Fruit fly (Drosophila melanogaster) whole organism, embryonic: ENCODE measurements around the gene ea.

ENCODE experiments used
- Ada2b ChIP-seq: fragments of 200-800 bp; sonication (Bioruptor generic); IDR thresholded peaks from 2 replicates; pipeline ENCODE4 v1.3.6; 2022; ENCODE audit warnings: missing biosample characterization, missing genetic modification characterization
- BEAF-32 ChIP-seq: fragments of 200-800 bp; sonication (Bioruptor generic); optimal IDR thresholded peaks from 3 replicates; lab custom pipeline; 2017; ENCODE audit warnings: missing biosample characterization, missing genetic modification characterization, mild to moderate bottlenecking, moderate library complexity, missing genetic modification reagents
- Bdp1 ChIP-seq: fragments of 200-800 bp; sonication (Bioruptor generic); optimal IDR thresholded peaks from 3 replicates; lab custom pipeline; 2016; ENCODE audit warnings: missing biosample characterization, missing genetic modification characterization
- CG10274 ChIP-seq: fragments of 200-800 bp; sonication (Bioruptor generic); optimal IDR thresholded peaks from 3 replicates; lab custom pipeline; 2017; ENCODE audit warnings: missing biosample characterization, mild to moderate bottlenecking, missing genetic modification characterization
- CG10959 ChIP-seq: fragments of 200-800 bp; sonication (Bioruptor generic); IDR thresholded peaks from 2 replicates; pipeline ENCODE4 v1.3.6; 2022; ENCODE audit warnings: missing biosample characterization, missing genetic modification characterization
- CG10979 ChIP-seq: fragments of 200-800 bp; sonication (Bioruptor generic); optimal IDR thresholded peaks from 2 replicates; lab custom pipeline; 2018; ENCODE audit warnings: missing biosample characterization, mild to moderate bottlenecking, missing genetic modification characterization, moderate library complexity
- CG11093 ChIP-seq: fragments of 200-800 bp; sonication (Bioruptor generic); IDR thresholded peaks from 3 replicates; pipeline ENCODE4 v1.3.6; 2022; ENCODE audit warnings: missing biosample characterization, missing genetic modification characterization
- CG11723 ChIP-seq: fragments of 200-800 bp; sonication (Bioruptor generic); optimal IDR thresholded peaks from 2 replicates; lab custom pipeline; 2017; ENCODE audit warnings: missing biosample characterization, mild to moderate bottlenecking, missing genetic modification characterization
- CG17186 ChIP-seq: fragments of 200-800 bp; sonication (Bioruptor generic); optimal IDR thresholded peaks from 3 replicates; lab custom pipeline; 2017; ENCODE audit warnings: missing biosample characterization, missing genetic modification reagents, missing genetic modification characterization
- CG4617 ChIP-seq: fragments of 200-800 bp; sonication (Bioruptor generic); optimal IDR thresholded peaks from 3 replicates; lab custom pipeline; 2016; ENCODE audit warnings: missing biosample characterization, missing genetic modification characterization, borderline replicate concordance
- CG7987 ChIP-seq: fragments of 200-800 bp; sonication (Bioruptor generic); optimal IDR thresholded peaks from 2 replicates; lab custom pipeline; 2018; ENCODE audit warnings: missing biosample characterization, mild to moderate bottlenecking, missing genetic modification characterization, moderate library complexity
- CG8089 ChIP-seq: fragments of 200-800 bp; sonication (Bioruptor generic); optimal IDR thresholded peaks from 3 replicates; lab custom pipeline; 2016; ENCODE audit warnings: missing biosample characterization, missing genetic modification characterization
- CG8359 ChIP-seq: fragments of 200-800 bp; sonication (Bioruptor generic); optimal IDR thresholded peaks from 2 replicates; lab custom pipeline; 2017; ENCODE audit warnings: missing biosample characterization, mild to moderate bottlenecking, missing genetic modification characterization, borderline replicate concordance
- CG9797 ChIP-seq: fragments of 200-800 bp; sonication (Bioruptor generic); optimal IDR thresholded peaks from 3 replicates; lab custom pipeline; 2018; ENCODE audit warnings: missing biosample characterization, mild to moderate bottlenecking, missing genetic modification characterization
- CG9876 ChIP-seq: fragments of 200-800 bp; sonication (Bioruptor generic); optimal IDR thresholded peaks from 2 replicates; lab custom pipeline; 2016; ENCODE audit warnings: missing biosample characterization, missing genetic modification characterization
- Chrac-16 ChIP-seq: fragments of 200-800 bp; sonication (Bioruptor generic); optimal IDR thresholded peaks from 3 replicates; lab custom pipeline; 2016; ENCODE audit warnings: missing biosample characterization, missing genetic modification characterization
- Dll ChIP-seq: fragments of 200-800 bp; sonication (Bioruptor generic); IDR thresholded peaks from 4 replicates; pipeline ENCODE4 v1.3.6; 2022; ENCODE audit warnings: missing biosample characterization, missing genetic modification characterization; ENCODE audit not compliant: partially characterized antibody
- Drgx ChIP-seq: fragments of 200-800 bp; sonication (Bioruptor generic); IDR thresholded peaks from 2 replicates; pipeline ENCODE4 v1.3.6; 2022; ENCODE audit warnings: missing biosample characterization, missing genetic modification characterization
- Fer1 ChIP-seq: fragments of 200-800 bp; sonication (Bioruptor generic); optimal IDR thresholded peaks from 2 replicates; lab custom pipeline; 2017; ENCODE audit warnings: missing biosample characterization, mild to moderate bottlenecking, missing genetic modification characterization
- Fer3 ChIP-seq: fragments of 200-800 bp; sonication (Bioruptor generic); optimal IDR thresholded peaks from 2 replicates; lab custom pipeline; 2018; ENCODE audit warnings: missing biosample characterization, mild to moderate bottlenecking, missing genetic modification characterization, moderate library complexity
- Hr39 ChIP-seq: fragments of >200 bp; optimal IDR thresholded peaks from 2 replicates; lab custom pipeline; 2017
- MBD-R2 ChIP-seq: fragments of 200-800 bp; sonication (Bioruptor generic); IDR thresholded peaks from 2 replicates; pipeline ENCODE4 v1.3.6; 2022; ENCODE audit warnings: missing biosample characterization, missing genetic modification characterization
- MESR4 ChIP-seq: fragments of 200-800 bp; sonication (Bioruptor generic); optimal IDR thresholded peaks from 2 replicates; lab custom pipeline; 2018; ENCODE audit warnings: missing biosample characterization, mild to moderate bottlenecking, missing genetic modification characterization, moderate library complexity
- Med ChIP-seq: fragments of 200-800 bp; sonication (Bioruptor generic); peaks from one replicate; lab custom pipeline; 2016; ENCODE audit warnings: missing biosample characterization, missing genetic modification characterization, mild to moderate bottlenecking, inconsistent platforms, moderate library complexity
- NC2α ChIP-seq: fragments of 200-800 bp; sonication (Bioruptor generic); optimal IDR thresholded peaks from 2 replicates; lab custom pipeline; 2016; ENCODE audit warnings: missing biosample characterization, missing genetic modification characterization
- Neu2 ChIP-seq: fragments of 200-800 bp; sonication (Bioruptor generic); optimal IDR thresholded peaks from 3 replicates; lab custom pipeline; 2016; ENCODE audit warnings: missing biosample characterization, missing genetic modification characterization, borderline replicate concordance
- NfI ChIP-seq: fragments of 200-800 bp; sonication (Bioruptor generic); optimal IDR thresholded peaks from 3 replicates; lab custom pipeline; 2018; ENCODE audit warnings: missing biosample characterization, mild to moderate bottlenecking, missing genetic modification characterization, moderate library complexity
- Ptx1 ChIP-seq: fragments of 200-800 bp; sonication (Bioruptor generic); IDR thresholded peaks from 2 replicates; pipeline ENCODE4 v1.3.6; 2022; ENCODE audit warnings: missing biosample characterization, missing genetic modification characterization
- Sin3A ChIP-seq: fragments of >200 bp; optimal IDR thresholded peaks from 2 replicates; lab custom pipeline; 2018
- bbx ChIP-seq: fragments of 200-800 bp; sonication (Bioruptor generic); IDR thresholded peaks from 2 replicates; pipeline ENCODE4 v1.3.6; 2022; ENCODE audit warnings: missing biosample characterization, missing genetic modification characterization; ENCODE audit not compliant: partially characterized antibody
- crol ChIP-seq: fragments of 200-800 bp; sonication (Bioruptor generic); IDR thresholded peaks from 2 replicates; pipeline ENCODE4 v1.3.6; 2022; ENCODE audit warnings: missing biosample characterization, missing genetic modification characterization
- disco-r ChIP-seq: fragments of 200-800 bp; sonication (Bioruptor generic); optimal IDR thresholded peaks from 2 replicates; lab custom pipeline; 2016; ENCODE audit warnings: missing biosample characterization, missing genetic modification characterization
- fd102C ChIP-seq: fragments of 200-800 bp; sonication (Bioruptor generic); optimal IDR thresholded peaks from 2 replicates; lab custom pipeline; 2018; ENCODE audit warnings: missing biosample characterization, mild to moderate bottlenecking, missing genetic modification characterization, moderate library complexity
- ftz-f1 ChIP-seq: fragments of 200-800 bp; sonication (Bioruptor generic); optimal IDR thresholded peaks from 2 replicates; lab custom pipeline; 2016; ENCODE audit warnings: missing biosample characterization, missing genetic modification characterization
- gcm ChIP-seq: fragments of 200-800 bp; sonication (Bioruptor generic); optimal IDR thresholded peaks from 2 replicates; lab custom pipeline; 2019; ENCODE audit warnings: missing biosample characterization, mild to moderate bottlenecking, missing genetic modification characterization, moderate library complexity
- gfzf ChIP-seq: fragments of 200-800 bp; sonication (Bioruptor generic); optimal IDR thresholded peaks from 2 replicates; lab custom pipeline; 2016; ENCODE audit warnings: missing biosample characterization, mild to moderate bottlenecking, missing genetic modification characterization, moderate library complexity
- pan ChIP-seq, 4 experiments: fragments of >200 bp in 3 of 4; fragments of 200-800 bp in 1 of 4; sonication (Bioruptor generic) in 1 of 4; optimal IDR thresholded peaks in 3 of 4; IDR thresholded peaks in 1 of 4; 2 replicates each; pipeline versions ENCODE4 v1.3.6 to Lab custom; 2017 to 2022; ENCODE audit warnings: missing biosample characterization in 2 of 4, missing genetic modification characterization in 2 of 4, mixed read lengths in 1 of 4
- pho ChIP-seq: fragments of 200-800 bp; sonication (Bioruptor generic); optimal IDR thresholded peaks from 2 replicates; lab custom pipeline; 2016; ENCODE audit warnings: missing biosample characterization, missing genetic modification characterization
- pzg ChIP-seq: fragments of 200-800 bp; sonication (Bioruptor generic); optimal IDR thresholded peaks from 3 replicates; lab custom pipeline; 2018; ENCODE audit warnings: missing biosample characterization, mild to moderate bottlenecking, missing genetic modification characterization, moderate library complexity
- ranshi ChIP-seq: fragments of 200-800 bp; sonication (Bioruptor generic); IDR thresholded peaks from 2 replicates; pipeline ENCODE4 v1.3.6; 2022; ENCODE audit warnings: missing biosample characterization, missing genetic modification characterization
- sd ChIP-seq: fragments of 200-800 bp; sonication (Bioruptor generic); optimal IDR thresholded peaks from 3 replicates; lab custom pipeline; 2018; ENCODE audit warnings: missing biosample characterization, mild to moderate bottlenecking, missing genetic modification characterization, moderate library complexity
- slou ChIP-seq: fragments of 200-800 bp; sonication (Bioruptor generic); optimal IDR thresholded peaks from 3 replicates; lab custom pipeline; 2016; ENCODE audit warnings: missing biosample characterization, missing genetic modification characterization
- tgo ChIP-seq: fragments of 200-800 bp; sonication (Bioruptor generic); IDR thresholded peaks from 3 replicates; pipeline ENCODE4 v1.3.6; 2022; ENCODE audit warnings: missing biosample characterization, missing genetic modification characterization
- tna ChIP-seq: fragments of 200-800 bp; sonication (Bioruptor generic); IDR thresholded peaks from 2 replicates; pipeline ENCODE4 v1.3.6; 2022; ENCODE audit warnings: missing biosample characterization, missing genetic modification characterization; ENCODE audit not compliant: partially characterized antibody
- toy ChIP-seq: fragments of 200-800 bp; sonication (Bioruptor generic); IDR thresholded peaks from 2 replicates; pipeline ENCODE4 v1.3.6; 2022; ENCODE audit warnings: missing biosample characterization, missing genetic modification characterization
- usp ChIP-seq: fragments of >200 bp; optimal IDR thresholded peaks from 2 replicates; lab custom pipeline; 2017; ENCODE audit warnings: missing biosample characterization, missing genetic modification characterization
- wor ChIP-seq: fragments of 200-800 bp; sonication (Bioruptor generic); IDR thresholded peaks from 2 replicates; pipeline ENCODE4 v1.3.6; 2022; ENCODE audit warnings: missing biosample characterization, missing genetic modification characterization

The ea gene

DNA sequence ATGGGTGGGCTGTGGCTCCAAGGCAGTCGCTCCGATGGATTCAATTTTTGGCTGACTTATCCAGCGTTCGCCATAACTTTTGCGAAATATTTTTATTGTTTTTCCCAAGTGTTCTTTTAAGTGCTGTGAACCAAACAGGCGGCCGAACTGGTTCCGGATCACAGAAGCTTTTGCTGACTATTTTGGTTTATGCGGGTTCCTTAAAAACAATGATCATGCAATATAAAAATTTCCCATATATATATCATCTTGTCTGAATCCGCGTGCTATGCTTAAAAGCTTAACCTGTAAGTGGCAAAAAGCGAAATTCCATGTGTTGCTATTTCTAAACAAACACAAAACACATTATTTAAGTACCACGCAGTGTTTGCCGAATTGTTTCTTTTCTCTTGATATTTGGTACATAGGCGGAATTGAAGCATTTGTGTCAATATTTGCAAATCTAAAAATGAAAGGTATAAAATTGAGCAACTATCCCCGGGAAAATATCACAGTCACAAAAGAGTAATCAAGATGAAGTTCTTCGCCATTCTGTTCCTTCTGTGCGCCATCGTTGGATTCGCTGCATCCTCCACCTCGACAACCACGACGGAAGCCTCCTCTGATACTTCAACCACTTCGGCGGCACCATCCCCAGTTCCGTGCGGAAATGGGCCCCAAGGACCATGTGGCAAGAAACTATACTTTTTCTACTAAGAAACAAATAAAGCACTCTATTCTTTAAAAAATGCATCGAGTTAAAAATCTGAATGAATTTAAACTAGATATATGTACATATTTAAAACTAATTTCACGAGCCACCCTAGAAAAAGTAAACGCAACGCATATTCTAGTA is 8.4 kb upstream of the ea start, which contains the start of the genes CG6276 and CG44040 (continued):
- TF ChIP-seq ranshi (peak; percentile 58), Bdp1 (no peak), BEAF-32 (GFP tag; lab: Kevin White, UChicago) (peak; percentile 24), CG8359 (GFP tag; lab: Kevin White, UChicago) (no peak), CG10979 (tag; lab: Kevin White, UChicago) (peak; percentile 23), NfI (GFP tag; lab: Kevin White, UChicago) (peak; percentile 44), usp (GFP tag; lab: Kevin White, UChicago) (no peak), Ada2b (GFP tag; lab: Robert Waterston, UW) (no peak), toy (GFP tag; lab: Robert Waterston, UW) (no peak), crol (GFP tag; lab: Robert Waterston, UW) (no peak), CG11723 (GFP tag; lab: Kevin White, UChicago) (peak; percentile 22), Neu2 (GFP tag; lab: Kevin White, UChicago) (no peak), CG9876 (peak; percentile 37), CG11093 (no peak), tna (GFP tag; lab: Robert Waterston, UW) (no peak), Fer3 (tag; lab: Kevin White, UChicago) (peak; percentile 61), CG10959 (no peak), sd (tag; lab: Kevin White, UChicago) (peak; percentile 14), slou (GFP tag; lab: Kevin White, UChicago) (no peak), ftz-f1 (GFP tag; lab: Kevin White, UChicago) (no peak), tgo (GFP tag; lab: Robert Waterston, UW) (no peak; the same call in 2 of the 3 replicates), NC2α (GFP tag; lab: Kevin White, UChicago) (no peak), wor (GFP tag; lab: Robert Waterston, UW) (no peak), Ptx1 (GFP tag; lab: Robert Waterston, UW) (peak; percentile 40; the same call in 1 of the 2 replicates), pho (GFP tag; lab: Kevin White, UChicago) (peak; percentile 69), Chrac-16 (GFP tag; lab: Kevin White, UChicago) (no peak), CG10274 (GFP tag; lab: Kevin White, UChicago) (peak; percentile 47), Drgx (GFP tag; lab: Robert Waterston, UW) (peak; percentile 64), Fer1 (GFP tag; lab: Kevin White, UChicago) (peak; percentile 55), gcm (peak; percentile 40), Hr39 (lab: Kevin White, UChicago) (no peak), CG7987 (GFP tag; lab: Kevin White, UChicago) (no peak), disco-r (GFP tag; lab: Kevin White, UChicago) (peak; percentile 5)

dm6 chr3R:15320747-15321085 is 7.8 kb upstream of the ea start, which contains the start of gene ear:
TSS of gene ear (plus strand) at chr3R:15320756.
- TF ChIP-seq MBD-R2 (GFP tag; lab: Robert Waterston, UW) = peak; percentile 48
- peak; percentile 0 for TF ChIP-seq Sin3A (lab: Kevin White, UChicago)
- peak; percentile 50 for TF ChIP-seq pzg
- no peak for TF ChIP-seq fd102C (GFP tag; lab: Kevin White, UChicago)
- peak; percentile 87 for TF ChIP-seq MESR4
- TF ChIP-seq CG9797 (GFP tag; lab: Kevin White, UChicago) = peak; percentile 40
- no peak for TF ChIP-seq CG8089 (GFP tag; lab: Kevin White, UChicago)
- TF ChIP-seq bbx = 0 out of 2 replicates have a peak, but pooled peaks have one; percentile 7
- TF ChIP-seq CG4617 (GFP tag; lab: Kevin White, UChicago) = peak; percentile 82
- 0 out of 4 replicates have a peak, but pooled peaks have one; percentile 25 for TF ChIP-seq Dll (GFP tag; lab: Robert Waterston, UW)
- TF ChIP-seq Med (GFP tag; lab: Kevin White, UChicago) = peak; percentile 11
- peak; percentile 55 for TF ChIP-seq CG17186 (GFP tag; lab: Kevin White, UChicago)
- TF ChIP-seq gfzf (GFP tag; lab: Kevin White, UChicago) = peak; percentile 81
- TF ChIP-seq pan (optimal IDR thresholded peaks at IDR 0.05; lab: Kevin White, UChicago) = no peak
- no peak for TF ChIP-seq pan (GFP tag; optimal IDR thresholded peaks at IDR 0.05 in 1 of 2, IDR thresholded peaks at IDR 0.05 in 1 of 2)
